Fruit fly (Drosophila melanogaster) whole organism, embryonic: ENCODE measurements around the gene CG44837.

Experiments used
- Adf1 ChIP-seq: fragments of 200-800 bp; sonication (Bioruptor generic); IDR thresholded peaks from 2 replicates; pipeline ENCODE4 v1.3.6; 2022; ENCODE audit warnings: missing biosample characterization, missing genetic modification characterization
- Atf-2 ChIP-seq: fragments of 200-800 bp; sonication (Bioruptor generic); optimal IDR thresholded peaks from 2 replicates; lab custom pipeline; 2016; ENCODE audit warnings: missing biosample characterization, missing genetic modification characterization
- CG11695 ChIP-seq: fragments of 200-800 bp; sonication (Bioruptor generic); IDR thresholded peaks from 3 replicates; pipeline ENCODE4 v1.3.6; 2022; ENCODE audit warnings: missing biosample characterization, missing genetic modification characterization
- CG12391 ChIP-seq: fragments of 200-800 bp; sonication (Bioruptor generic); optimal IDR thresholded peaks from 3 replicates; lab custom pipeline; 2018; ENCODE audit warnings: missing biosample characterization, mild to moderate bottlenecking, missing genetic modification characterization, moderate library complexity
- CG12659 ChIP-seq: fragments of 200-800 bp; sonication (Bioruptor generic); optimal IDR thresholded peaks from 3 replicates; lab custom pipeline; 2017; ENCODE audit warnings: mild to moderate bottlenecking, missing biosample characterization, missing genetic modification reagents, missing genetic modification characterization
- CG15011 ChIP-seq: fragments of 200-800 bp; sonication (Bioruptor generic); optimal IDR thresholded peaks from 3 replicates; lab custom pipeline; 2018; ENCODE audit warnings: missing biosample characterization, mild to moderate bottlenecking, missing genetic modification characterization
- CG15601 ChIP-seq: fragments of 200-800 bp; sonication (Bioruptor generic); optimal IDR thresholded peaks from 3 replicates; lab custom pipeline; 2019; ENCODE audit warnings: missing biosample characterization, mild to moderate bottlenecking, missing genetic modification characterization, moderate library complexity
- CG16779 ChIP-seq: fragments of 200-800 bp; sonication (Bioruptor generic); IDR thresholded peaks from 2 replicates; pipeline ENCODE4 v1.3.6; 2022; ENCODE audit warnings: missing biosample characterization, missing genetic modification characterization
- CG2875 ChIP-seq: fragments of 200-800 bp; sonication (Bioruptor generic); optimal IDR thresholded peaks from 2 replicates; lab custom pipeline; 2017; ENCODE audit warnings: missing biosample characterization, mild to moderate bottlenecking, missing genetic modification characterization, missing genetic modification reagents
- CG3163 ChIP-seq: fragments of 200-800 bp; sonication (Bioruptor generic); optimal IDR thresholded peaks from 3 replicates; lab custom pipeline; 2016; ENCODE audit warnings: missing biosample characterization, missing genetic modification characterization
- CG32532 ChIP-seq: fragments of 200-800 bp; sonication (Bioruptor generic); IDR thresholded peaks from 2 replicates; pipeline ENCODE4 v1.3.6; 2022; ENCODE audit warnings: missing biosample characterization, missing genetic modification characterization
- CG33213 ChIP-seq: fragments of 200-800 bp; sonication (Bioruptor generic); optimal IDR thresholded peaks from 3 replicates; lab custom pipeline; 2016; ENCODE audit warnings: missing biosample characterization, missing genetic modification characterization
- CG4707 ChIP-seq: fragments of 200-800 bp; sonication (Bioruptor generic); optimal IDR thresholded peaks from 2 replicates; lab custom pipeline; 2018; ENCODE audit warnings: missing biosample characterization, mild to moderate bottlenecking, missing genetic modification characterization, moderate library complexity
- CG4820 ChIP-seq: fragments of 200-800 bp; sonication (Bioruptor generic); optimal IDR thresholded peaks from 3 replicates; lab custom pipeline; 2016; ENCODE audit warnings: missing biosample characterization, missing genetic modification characterization
- CG8765 ChIP-seq: fragments of 200-800 bp; sonication (Bioruptor generic); IDR thresholded peaks from 2 replicates; pipeline ENCODE4 v1.3.6; 2022; ENCODE audit warnings: missing biosample characterization, missing genetic modification characterization
- D19A ChIP-seq: fragments of 200-800 bp; optimal IDR thresholded peaks from 3 replicates; lab custom pipeline; 2019; ENCODE audit warnings: missing biosample characterization, mild to moderate bottlenecking, missing genetic modification characterization, moderate library complexity
- D19B ChIP-seq: fragments of 200-800 bp; sonication (Bioruptor generic); optimal IDR thresholded peaks from 2 replicates; lab custom pipeline; 2017; ENCODE audit warnings: missing biosample characterization, mild to moderate bottlenecking, missing genetic modification characterization
- Gsc ChIP-seq: fragments of 200-800 bp; sonication (Bioruptor generic); IDR thresholded peaks from 2 replicates; pipeline ENCODE4 v1.3.6; 2022; ENCODE audit warnings: missing biosample characterization, missing genetic modification characterization
- Gug ChIP-seq: fragments of 200-800 bp; sonication (Bioruptor generic); IDR thresholded peaks from 4 replicates; pipeline ENCODE4 v1.3.6; 2022; ENCODE audit warnings: missing biosample characterization, missing genetic modification characterization
- HLH4C ChIP-seq: fragments of 200-800 bp; sonication (Bioruptor generic); IDR thresholded peaks from 3 replicates; pipeline ENCODE4 v1.3.6; 2022; ENCODE audit warnings: missing biosample characterization, missing genetic modification characterization; ENCODE audit not compliant: partially characterized antibody
- Lpt ChIP-seq: fragments of >200 bp; optimal IDR thresholded peaks from 2 replicates; lab custom pipeline; 2018; ENCODE audit warnings: missing biosample characterization, missing genetic modification characterization
- Max ChIP-seq: fragments of 200-800 bp; sonication (Bioruptor generic); optimal IDR thresholded peaks from 2 replicates; lab custom pipeline; 2016; ENCODE audit warnings: missing biosample characterization, mild to moderate bottlenecking, missing genetic modification characterization
- NC2α ChIP-seq: fragments of 200-800 bp; sonication (Bioruptor generic); optimal IDR thresholded peaks from 2 replicates; lab custom pipeline; 2016; ENCODE audit warnings: missing biosample characterization, missing genetic modification characterization
- NC2β ChIP-seq: fragments of 200-800 bp; sonication (Bioruptor generic); optimal IDR thresholded peaks from 2 replicates; lab custom pipeline; 2016; ENCODE audit warnings: missing biosample characterization, missing genetic modification characterization
- Oaz ChIP-seq: fragments of 200-800 bp; sonication (Bioruptor generic); IDR thresholded peaks from 2 replicates; pipeline ENCODE4 v1.3.6; 2022; ENCODE audit warnings: missing biosample characterization, missing genetic modification characterization
- Poxn ChIP-seq: fragments of 200-800 bp; sonication (Bioruptor generic); IDR thresholded peaks from 2 replicates; pipeline ENCODE4 v1.3.6; 2022; ENCODE audit warnings: missing biosample characterization, missing genetic modification characterization
- Six4 ChIP-seq: fragments of 200-800 bp; sonication (Bioruptor generic); optimal IDR thresholded peaks from 2 replicates; lab custom pipeline; 2016; ENCODE audit warnings: missing biosample characterization, missing genetic modification characterization
- Sry-δ ChIP-seq: fragments of 200-800 bp; sonication (Bioruptor generic); optimal IDR thresholded peaks from 2 replicates; lab custom pipeline; 2016; ENCODE audit warnings: missing biosample characterization, missing genetic modification characterization
- Taf1 ChIP-seq: fragments of 200-800 bp; sonication (Bioruptor generic); IDR thresholded peaks from 2 replicates; pipeline ENCODE4 v1.3.6; 2022; ENCODE audit warnings: missing biosample characterization, missing genetic modification characterization
- ase ChIP-seq: fragments of 200-800 bp; sonication (Bioruptor generic); IDR thresholded peaks from 3 replicates; pipeline ENCODE4 v1.3.6; 2022; ENCODE audit warnings: missing biosample characterization, missing genetic modification characterization
- chinmo ChIP-seq: fragments of 200-800 bp; sonication (Bioruptor generic); IDR thresholded peaks from 4 replicates; pipeline ENCODE4 v1.3.6; 2022; ENCODE audit warnings: missing biosample characterization, missing genetic modification characterization; ENCODE audit not compliant: partially characterized antibody
- ci ChIP-seq: fragments of 200-800 bp; sonication (Bioruptor generic); IDR thresholded peaks from 3 replicates; pipeline ENCODE4 v1.3.6; 2022; ENCODE audit warnings: missing biosample characterization, missing genetic modification characterization
- corto ChIP-seq: fragments of 200-800 bp; sonication (Bioruptor generic); optimal IDR thresholded peaks from 2 replicates; lab custom pipeline; 2016; ENCODE audit warnings: missing biosample characterization, mild to moderate bottlenecking, missing genetic modification characterization, moderate library complexity
- dimm ChIP-seq: fragments of 200-800 bp; sonication (Bioruptor generic); IDR thresholded peaks from 2 replicates; pipeline ENCODE4 v1.3.6; 2022; ENCODE audit warnings: missing biosample characterization, missing genetic modification characterization
- esg ChIP-seq: fragments of 200-800 bp; sonication (Bioruptor generic); conservative IDR thresholded peaks from 2 replicates; pipeline ENCODE4 v1.3.6; 2022; ENCODE audit warnings: missing biosample characterization, missing genetic modification characterization
- ewg ChIP-seq: fragments of 200-800 bp; sonication (Bioruptor generic); optimal IDR thresholded peaks from 3 replicates; lab custom pipeline; 2017; ENCODE audit warnings: mild to moderate bottlenecking, missing biosample characterization, missing genetic modification reagents, missing genetic modification characterization
- fd102C ChIP-seq: fragments of 200-800 bp; sonication (Bioruptor generic); optimal IDR thresholded peaks from 2 replicates; lab custom pipeline; 2018; ENCODE audit warnings: missing biosample characterization, mild to moderate bottlenecking, missing genetic modification characterization, moderate library complexity
- fu2 ChIP-seq: fragments of 200-800 bp; sonication (Bioruptor generic); optimal IDR thresholded peaks from 2 replicates; lab custom pipeline; 2016; ENCODE audit warnings: missing biosample characterization, missing genetic modification characterization
- gcm ChIP-seq: fragments of 200-800 bp; sonication (Bioruptor generic); optimal IDR thresholded peaks from 2 replicates; lab custom pipeline; 2019; ENCODE audit warnings: missing biosample characterization, mild to moderate bottlenecking, missing genetic modification characterization, moderate library complexity
- h ChIP-seq: fragments of >200 bp; optimal IDR thresholded peaks from 2 replicates; lab custom pipeline; 2017
- insv ChIP-seq, 2 experiments: fragments of 200-800 bp; sonication (Bioruptor generic); optimal IDR thresholded peaks; 3 replicates each; lab custom pipeline; 2016 to 2018; ENCODE audit warnings: missing biosample characterization in 2 of 2, missing genetic modification characterization in 2 of 2
- mld ChIP-seq: fragments of 200-800 bp; sonication (Bioruptor generic); IDR thresholded peaks from 3 replicates; pipeline ENCODE4 v1.3.6; 2022; ENCODE audit warnings: missing biosample characterization, missing genetic modification characterization; ENCODE audit not compliant: partially characterized antibody
- otp ChIP-seq: fragments of 200-800 bp; sonication (Bioruptor generic); IDR thresholded peaks from 3 replicates; pipeline ENCODE4, ENCODE4 v1.3.6; 2022; ENCODE audit warnings: missing biosample characterization, missing genetic modification characterization
- pita ChIP-seq: fragments of 200-800 bp; sonication (Bioruptor generic); optimal IDR thresholded peaks from 2 replicates; lab custom pipeline; 2017; ENCODE audit warnings: missing biosample characterization, mild to moderate bottlenecking, missing genetic modification characterization
- pzg ChIP-seq: fragments of 200-800 bp; sonication (Bioruptor generic); optimal IDR thresholded peaks from 3 replicates; lab custom pipeline; 2018; ENCODE audit warnings: missing biosample characterization, mild to moderate bottlenecking, missing genetic modification characterization, moderate library complexity
- schlank ChIP-seq: fragments of 200-800 bp; sonication (Bioruptor generic); optimal IDR thresholded peaks from 2 replicates; lab custom pipeline; 2018; ENCODE audit warnings: missing biosample characterization, mild to moderate bottlenecking, missing genetic modification characterization
- tap ChIP-seq: fragments of 200-800 bp; optimal IDR thresholded peaks from 3 replicates; lab custom pipeline; 2019; ENCODE audit warnings: missing biosample characterization, mild to moderate bottlenecking, missing genetic modification characterization, moderate library complexity
- ttk ChIP-seq: fragments of 200-800 bp; sonication (Bioruptor generic); IDR thresholded peaks from 2 replicates; pipeline ENCODE4 v2.1.2; 2022; ENCODE audit warnings: missing biosample characterization, missing genetic modification characterization
- unc-4 ChIP-seq: fragments of 200-800 bp; sonication (Bioruptor generic); IDR thresholded peaks from 2 replicates; pipeline ENCODE4 v1.3.6; 2022; ENCODE audit warnings: missing biosample characterization, missing genetic modification characterization; ENCODE audit not compliant: partially characterized antibody

The CG44837 gene

dm6 chr3L:11822446-11823334 is 116.0 kb downstream of the CG44837 start, which contains the start of gene RpL10Ab (continued):
- TF ChIP-seq CG2875 (GFP tag; lab: Kevin White, UChicago) = peak; percentile 39
- no peak for TF ChIP-seq CG16779 (GFP tag; lab: Robert Waterston, UW)
- TF ChIP-seq unc-4 (GFP tag; lab: Robert Waterston, UW) = peak; percentile 65
- no peak for TF ChIP-seq NC2α (GFP tag; lab: Kevin White, UChicago)
- TF ChIP-seq CG32532 (GFP tag; lab: Robert Waterston, UW) = peak; percentile 78
- TF ChIP-seq CG15601 (tag; lab: Kevin White, UChicago) = peak; percentile 10
- TF ChIP-seq Six4 = peak; percentile 20
- peak; percentile 64; the same call in 2 of the 4 replicates for TF ChIP-seq Gug (GFP tag; lab: Robert Waterston, UW)
- no peak for TF ChIP-seq tap
- TF ChIP-seq dimm (GFP tag; lab: Robert Waterston, UW) = 0 out of 2 replicates have a peak, but pooled peaks have one; percentile 9
- TF ChIP-seq mld (GFP tag; lab: Robert Waterston, UW) = peak; percentile 86; the same call in 2 of the 3 replicates
- peak; percentile 44; the same call in 1 of the 2 replicates for TF ChIP-seq CG8765 (GFP tag; lab: Robert Waterston, UW)
- peak; percentile 57 for TF ChIP-seq NC2β
- TF ChIP-seq D19A (tag; lab: Kevin White, UChicago) = peak; percentile 33
- TF ChIP-seq CG4820 = peak; percentile 45
- TF ChIP-seq CG3163 (GFP tag; lab: Kevin White, UChicago) = peak; percentile 2
- TF ChIP-seq Adf1 (GFP tag; lab: Robert Waterston, UW) = no peak; the same call in 1 of the 2 replicates
- TF ChIP-seq schlank (tag; lab: Kevin White, UChicago) = peak; percentile 68
- peak; percentile 62 for TF ChIP-seq esg
- 0 out of 2 replicates have a peak, but pooled peaks have one; percentile 6 for TF ChIP-seq Taf1 (GFP tag; lab: Robert Waterston, UW)
- TF ChIP-seq Atf-2 (GFP tag; lab: Kevin White, UChicago) = peak; percentile 10
- TF ChIP-seq CG15011 (GFP tag; lab: Kevin White, UChicago) = peak; percentile 5
- peak; percentile 45 for TF ChIP-seq CG12391
- TF ChIP-seq CG12659 (GFP tag; lab: Kevin White, UChicago) = peak; percentile 47
- TF ChIP-seq ci (GFP tag; lab: Robert Waterston, UW) = peak; percentile 92
- TF ChIP-seq Poxn = no peak
- peak; percentile 48; the same call in 1 of the 2 replicates for TF ChIP-seq ttk
- TF ChIP-seq ase (GFP tag; lab: Robert Waterston, UW) = peak; percentile 44; the same call in 2 of the 3 replicates
- no peak for TF ChIP-seq h
- TF ChIP-seq otp (GFP tag; lab: Robert Waterston, UW) = peak; percentile 72; the same call in 2 of the 3 replicates
- TF ChIP-seq fu2 (GFP tag; lab: Kevin White, UChicago) = no peak
- peak; percentile 63 for TF ChIP-seq CG4707 (GFP tag; lab: Kevin White, UChicago)
- peak; percentile 75 for TF ChIP-seq HLH4C
- TF ChIP-seq Sry-δ (GFP tag; lab: Kevin White, UChicago) = peak; percentile 84
- TF ChIP-seq gcm = peak; percentile 23
- TF ChIP-seq pita (GFP tag; lab: Kevin White, UChicago) = no peak
- TF ChIP-seq D19B = peak; percentile 49
- no peak for TF ChIP-seq Lpt (GFP tag; lab: Kevin White, UChicago)
- TF ChIP-seq Oaz = peak; percentile 8
- peak; percentile 38 for TF ChIP-seq corto (GFP tag; lab: Kevin White, UChicago)
- TF ChIP-seq ewg = peak; percentile 3
- peak; percentile 47 for TF ChIP-seq pzg
- peak; percentile 33 for TF ChIP-seq CG33213 (GFP tag; lab: Kevin White, UChicago)
- no peak; the same call in 2 of the 3 replicates for TF ChIP-seq CG11695 (GFP tag; lab: Robert Waterston, UW)
- TF ChIP-seq Max (GFP tag; lab: Kevin White, UChicago) = peak; percentile 29
- TF ChIP-seq chinmo (GFP tag; lab: Robert Waterston, UW) = peak; percentile 66; the same call in 1 of the 4 replicates
- TF ChIP-seq fd102C (GFP tag; lab: Kevin White, UChicago) = no peak
- no peak for TF ChIP-seq insv (GFP tag; optimal IDR thresholded peaks at IDR 0.05; lab: Kevin White, UChicago)
- no peak for TF ChIP-seq Gsc (GFP tag; lab: Robert Waterston, UW)
